Worm (Caenorhabditis elegans) whole organism, L4/young adult: ENCODE data around the gene T24H7.2.

ENCODE experiments used
- W03F9.2 ChIP-seq: fragments of 150-350 bp; optimal IDR thresholded peaks from 2 replicates; lab custom pipeline; 2014; ENCODE audit warnings: missing biosample characterization, missing genetic modification characterization
- dao-5 ChIP-seq: sonication (generic microtip); optimal IDR thresholded peaks from 2 replicates; lab custom pipeline; 2016; ENCODE audit warnings: missing genotype, missing genetic modification characterization, moderate library complexity, missing compliant biosample characterization
- him-1 ChIP-seq: sonication (generic microtip); optimal IDR thresholded peaks from 2 replicates; lab custom pipeline; 2016; ENCODE audit warnings: missing genotype, missing genetic modification reagents, missing genetic modification characterization, missing compliant biosample characterization

The T24H7.2 gene

DNA sequence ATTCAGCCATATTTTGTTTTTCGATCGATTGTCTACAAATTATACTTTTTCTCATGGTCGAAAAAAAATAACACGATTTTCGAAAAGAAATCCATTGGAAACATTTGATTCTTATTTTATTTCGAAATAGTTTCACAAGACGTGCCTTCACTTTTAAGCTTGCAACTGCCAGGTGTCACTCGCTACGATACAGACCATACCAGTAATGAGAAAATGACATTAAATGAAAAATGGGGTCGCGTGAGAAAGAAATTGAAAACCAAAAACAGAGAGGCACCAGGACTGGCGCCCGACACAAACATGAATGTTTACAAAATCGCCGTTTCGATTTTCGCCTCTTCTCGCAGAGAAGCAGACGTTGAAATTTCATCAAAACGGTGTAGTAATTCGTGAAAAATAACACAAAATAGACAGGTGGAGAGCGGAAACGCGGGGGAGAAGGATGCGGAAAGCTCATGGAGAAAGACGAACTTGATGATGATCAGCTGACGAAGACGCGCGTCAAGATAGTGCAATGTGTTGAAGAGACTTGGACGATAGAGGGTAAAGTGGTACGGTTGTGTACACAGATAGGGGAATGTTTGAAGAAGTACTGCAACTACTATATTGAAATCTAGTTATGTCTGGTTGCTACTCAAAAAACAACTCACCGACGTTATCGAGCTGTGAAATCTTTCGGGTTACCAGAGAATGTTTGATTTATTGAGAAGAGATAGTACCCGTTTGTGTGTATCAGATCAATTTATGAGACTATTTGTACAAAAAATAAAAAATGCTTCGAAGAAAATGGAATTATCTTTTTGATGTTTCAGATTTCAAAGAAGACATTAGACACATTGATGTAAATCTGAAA is 10.8 kb upstream of the T24H7.2 start:
- no peak for TF ChIP-seq dao-5 (tag; lab: Kevin White, UChicago)
- TF ChIP-seq him-1 (tag; lab: Kevin White, UChicago): no peak
- TF ChIP-seq W03F9.2: no peak

DNA sequence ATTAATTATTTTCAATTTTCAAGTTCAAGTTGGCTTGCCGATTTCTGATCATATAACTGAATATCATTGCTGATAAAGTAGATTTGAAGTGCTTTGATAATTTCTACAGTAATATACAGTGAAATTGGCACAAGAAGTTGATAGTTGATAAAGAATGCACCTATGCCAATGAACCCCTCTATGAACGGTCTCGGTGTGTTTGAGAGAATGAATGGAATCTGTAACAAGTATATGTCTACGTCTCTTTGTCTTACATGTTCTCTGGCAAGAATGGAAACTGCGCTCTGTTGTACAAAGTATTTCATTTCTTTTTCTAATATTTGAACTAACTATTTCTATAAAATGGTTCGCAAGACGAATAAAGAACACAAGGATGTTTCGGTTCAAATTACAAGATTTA is 5.4 kb upstream of the T24H7.2 start, which contains the start of gene T24H7.8:
Gene T24H7.8, plus strand, starts transcription at position 301 of the 400 bp plus-strand sequence.
- TF ChIP-seq dao-5 (tag; lab: Kevin White, UChicago): no peak
- TF ChIP-seq him-1 (tag; lab: Kevin White, UChicago): no peak
- no peak for TF ChIP-seq W03F9.2

DNA sequence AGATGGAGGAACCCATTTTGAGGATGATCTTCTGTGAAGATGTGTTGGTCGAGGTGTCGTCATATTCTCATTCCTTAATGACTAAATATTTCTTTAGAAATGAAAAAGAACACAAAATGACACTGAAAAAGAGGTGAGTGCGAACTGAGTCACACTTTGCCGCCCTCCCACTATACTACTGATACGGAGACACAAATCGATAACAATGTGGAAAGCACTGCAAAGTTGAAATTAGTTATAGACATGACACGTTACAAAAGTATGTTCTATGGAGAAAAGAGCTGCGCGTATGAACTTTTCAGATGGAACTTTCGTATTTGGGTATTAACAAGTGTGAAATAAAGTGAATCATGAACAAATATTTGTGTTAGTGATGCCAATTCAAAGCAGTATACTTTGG is 2.9 kb upstream of the T24H7.2 start, which contains the start of gene tat-4:
Gene tat-4, minus strand, starts transcription at position 117 of the 400 bp plus-strand sequence.
- TF ChIP-seq him-1 (tag; lab: Kevin White, UChicago) (no peak), W03F9.2 (no peak), dao-5 (tag; lab: Kevin White, UChicago) (no peak)

- no peak for TF ChIP-seq dao-5 (tag; lab: Kevin White, UChicago)
- no peak for TF ChIP-seq W03F9.2
- no peak for TF ChIP-seq him-1 (tag; lab: Kevin White, UChicago)
Observed at ce11 chrII:6245199-6245702, 1.9 kb upstream of the T24H7.2 start, which contains the start of gene blos-4. TSS of gene blos-4 (plus strand) at chrII:6245249.

ce11 chrII:6246054-6246453 is 1.1 kb upstream of the T24H7.2 start, which contains the start of gene lelo-1:
TSS of gene lelo-1 (plus strand) at chrII:6246354.
- no peak for TF ChIP-seq W03F9.2

DNA sequence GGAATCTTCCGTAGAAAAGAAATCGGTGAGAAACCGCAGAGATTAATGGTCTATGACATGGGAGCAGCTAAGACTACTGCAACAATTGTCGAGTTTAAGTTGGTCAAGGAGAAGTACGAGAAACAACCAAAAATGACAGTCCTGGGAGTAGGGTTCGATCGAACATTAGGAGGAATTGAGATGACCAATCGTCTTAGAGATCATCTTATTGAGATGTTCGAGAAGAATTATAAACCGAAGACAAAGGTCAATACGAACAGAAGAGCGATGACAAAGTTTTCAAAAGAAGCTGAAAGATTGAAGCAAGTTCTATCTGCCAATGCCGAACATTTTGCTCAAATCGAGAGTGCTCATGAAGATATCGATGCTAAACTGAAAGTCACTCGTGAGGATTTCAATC is 918 bp downstream of the T24H7.2 start:
- TF ChIP-seq W03F9.2: no peak
- TF ChIP-seq him-1 (tag; lab: Kevin White, UChicago): no peak
- no peak for TF ChIP-seq dao-5 (tag; lab: Kevin White, UChicago)

- TF ChIP-seq dao-5 (tag; lab: Kevin White, UChicago) (peak; percentile 23), him-1 (tag; lab: Kevin White, UChicago) (no peak), W03F9.2 (no peak)
Observed at ce11 chrII:6248503-6248902, 1.4 kb downstream of the T24H7.2 start.

DNA sequence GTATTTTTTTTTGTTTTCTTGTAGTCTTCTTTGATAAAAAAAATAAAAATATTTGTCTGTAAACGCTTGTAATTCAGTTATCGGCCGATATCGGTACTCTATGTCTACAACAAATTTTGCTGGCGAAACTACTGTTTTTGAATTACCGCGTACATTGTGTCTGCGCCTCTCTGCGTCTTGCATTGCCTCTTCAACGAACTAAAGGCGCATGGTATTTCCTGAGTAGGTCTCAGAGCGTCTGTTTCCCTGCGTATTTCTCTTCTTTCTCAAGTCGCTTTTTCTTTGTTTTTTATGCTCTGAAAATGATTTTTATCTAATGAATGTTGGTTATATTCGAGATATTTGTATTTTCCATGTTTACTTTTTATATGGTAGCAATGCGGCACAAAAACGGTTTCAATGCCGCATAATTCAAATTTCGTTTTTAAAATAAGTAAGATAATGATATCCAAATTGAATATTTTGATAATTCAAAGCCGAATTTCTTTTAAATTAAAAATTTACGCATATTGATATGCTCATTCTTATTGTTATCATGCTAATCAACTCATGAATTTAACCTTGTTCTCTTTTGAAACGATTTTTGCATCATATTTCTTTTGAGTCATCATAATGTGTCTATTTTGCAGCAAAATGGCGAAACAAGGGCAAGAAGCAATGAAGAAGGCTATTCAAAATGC is 3.8 kb downstream of the T24H7.2 start, which contains the start of gene phb-2:
Gene phb-2, plus strand, starts transcription at position 630 of the 680 bp plus-strand sequence.
- peak; percentile 75 for TF ChIP-seq W03F9.2
- TF ChIP-seq dao-5 (tag; lab: Kevin White, UChicago): no peak
- TF ChIP-seq him-1 (tag; lab: Kevin White, UChicago): no peak

DNA sequence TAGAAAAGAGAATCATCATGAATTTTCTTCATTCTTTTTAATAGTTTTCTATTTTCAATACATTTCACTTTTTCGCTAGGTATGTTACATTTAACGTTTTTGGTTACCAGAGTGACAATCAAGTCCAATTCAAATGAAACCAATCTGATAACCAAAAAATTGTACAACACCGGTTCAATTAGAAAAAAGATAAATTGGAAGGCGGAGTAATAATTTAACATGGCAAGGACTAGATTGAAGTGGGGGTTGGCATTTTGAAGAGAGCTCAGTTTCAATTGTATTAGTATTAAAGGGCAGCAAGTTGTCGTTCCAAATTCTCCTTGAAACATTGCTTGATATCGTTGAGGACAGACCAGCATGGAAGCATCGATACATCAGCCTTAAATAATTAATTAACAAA is 5.6 kb downstream of the T24H7.2 start:
- TF ChIP-seq W03F9.2 (no peak), dao-5 (tag; lab: Kevin White, UChicago) (no peak), him-1 (tag; lab: Kevin White, UChicago) (no peak)

DNA sequence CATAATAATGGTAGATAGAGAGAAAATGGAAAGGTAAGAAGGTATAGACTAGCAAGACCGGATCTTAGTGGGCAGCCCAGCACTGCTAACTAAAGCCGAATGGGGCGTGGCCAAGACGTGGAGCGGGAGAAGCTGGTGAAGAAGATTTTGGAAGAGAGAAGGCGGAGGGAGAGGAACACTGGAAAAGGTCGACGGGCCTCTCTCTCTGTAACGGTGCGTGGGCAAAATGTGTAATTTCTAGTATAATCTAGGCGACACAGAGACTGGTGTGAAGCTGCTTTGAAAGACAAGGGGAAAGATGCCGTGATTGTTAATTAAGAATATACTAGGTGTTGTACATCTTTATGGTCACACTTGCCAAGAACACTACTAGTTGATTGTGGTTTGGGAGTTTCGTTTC is 8.9 kb downstream of the T24H7.2 start, which contains the start of gene F13H8.5:
Gene F13H8.5, minus strand, starts transcription at position 101 of the 400 bp plus-strand sequence.
- TF ChIP-seq W03F9.2: no peak
- no peak for TF ChIP-seq him-1 (tag; lab: Kevin White, UChicago)
- no peak for TF ChIP-seq dao-5 (tag; lab: Kevin White, UChicago)

DNA sequence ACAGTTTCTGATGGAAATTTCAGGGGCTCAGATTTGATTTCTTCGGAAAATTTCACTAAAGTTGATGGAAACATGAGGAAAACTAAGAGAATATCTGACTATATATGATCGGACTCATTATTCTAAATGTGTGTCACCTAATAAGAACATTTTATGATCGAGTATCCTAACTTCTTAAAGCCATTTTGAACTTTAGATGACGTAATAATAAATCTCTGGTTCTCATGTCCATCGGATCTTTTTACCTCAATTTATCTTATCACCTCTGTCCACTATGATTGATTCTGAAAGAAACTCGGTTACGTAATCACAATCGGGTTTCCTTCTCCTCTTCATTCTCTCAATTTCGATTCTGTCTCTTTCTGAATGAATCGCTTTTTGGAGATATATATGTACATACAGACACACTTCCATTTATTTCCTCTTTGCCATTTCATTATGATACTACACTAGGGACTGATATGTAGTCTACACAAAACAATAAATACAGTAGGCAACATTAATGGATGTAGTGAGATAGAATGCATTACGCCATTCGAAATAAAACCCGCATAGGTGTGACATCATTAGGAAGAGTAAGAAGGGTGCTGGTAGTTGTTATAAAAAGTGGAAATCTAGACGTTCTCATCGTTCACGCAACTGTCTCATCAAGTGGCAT is 10.2 kb downstream of the T24H7.2 start:
- no peak for TF ChIP-seq W03F9.2
- no peak for TF ChIP-seq dao-5 (tag; lab: Kevin White, UChicago)
- no peak for TF ChIP-seq him-1 (tag; lab: Kevin White, UChicago)

ce11 chrII:6259867-6260266 is 12.8 kb downstream of the T24H7.2 start, which contains the start of gene F13H8.11:
TSS of gene F13H8.11 (minus strand) at chrII:6260021.
- TF ChIP-seq him-1 (tag; lab: Kevin White, UChicago) (no peak), W03F9.2 (no peak), dao-5 (tag; lab: Kevin White, UChicago) (no peak)

ce11 chrII:6260684-6261083 is 13.6 kb downstream of the T24H7.2 start, which contains the start of gene nmgp-1:
TSS of gene nmgp-1 (plus strand) at chrII:6260857.
- TF ChIP-seq him-1 (tag; lab: Kevin White, UChicago): no peak
- no peak for TF ChIP-seq W03F9.2
- no peak for TF ChIP-seq dao-5 (tag; lab: Kevin White, UChicago)
